Fruit fly (Drosophila melanogaster) whole organism, embryonic: ENCODE data around the gene CG43750.

Experiments
- Asciz ChIP-seq: fragments of 200-800 bp; sonication (Bioruptor generic); optimal IDR thresholded peaks from 2 replicates; lab custom pipeline; 2017; ENCODE audit warnings: missing biosample characterization, mild to moderate bottlenecking, missing genetic modification characterization, missing genetic modification reagents
- B-H1 ChIP-seq: fragments of 200-800 bp; sonication (Bioruptor generic); IDR thresholded peaks from 3 replicates; pipeline ENCODE4 v1.3.6; 2022; ENCODE audit warnings: missing biosample characterization, missing genetic modification characterization
- CG10147 ChIP-seq: fragments of 200-800 bp; sonication (Bioruptor generic); optimal IDR thresholded peaks from 2 replicates; lab custom pipeline; 2019; ENCODE audit warnings: missing biosample characterization, mild to moderate bottlenecking, missing genetic modification characterization, moderate library complexity
- CG10565 ChIP-seq: fragments of 200-800 bp; sonication (Bioruptor generic); optimal IDR thresholded peaks from 3 replicates; lab custom pipeline; 2016; ENCODE audit warnings: missing biosample characterization, mild to moderate bottlenecking, missing genetic modification characterization
- CG11093 ChIP-seq: fragments of 200-800 bp; sonication (Bioruptor generic); IDR thresholded peaks from 3 replicates; pipeline ENCODE4 v1.3.6; 2022; ENCODE audit warnings: missing biosample characterization, missing genetic modification characterization
- CG13424 ChIP-seq: fragments of 200-800 bp; sonication (Bioruptor generic); optimal IDR thresholded peaks from 2 replicates; lab custom pipeline; 2019; ENCODE audit warnings: missing biosample characterization, mild to moderate bottlenecking, missing genetic modification characterization, moderate library complexity
- CG14710 ChIP-seq: fragments of 200-800 bp; sonication (Bioruptor generic); optimal IDR thresholded peaks from 3 replicates; lab custom pipeline; 2019; ENCODE audit warnings: missing biosample characterization, mild to moderate bottlenecking, missing genetic modification characterization, moderate library complexity
- CG15601 ChIP-seq: fragments of 200-800 bp; sonication (Bioruptor generic); optimal IDR thresholded peaks from 3 replicates; lab custom pipeline; 2019; ENCODE audit warnings: missing biosample characterization, mild to moderate bottlenecking, missing genetic modification characterization, moderate library complexity
- CG16779 ChIP-seq: fragments of 200-800 bp; sonication (Bioruptor generic); IDR thresholded peaks from 2 replicates; pipeline ENCODE4 v1.3.6; 2022; ENCODE audit warnings: missing biosample characterization, missing genetic modification characterization
- CG17385 ChIP-seq: fragments of 200-800 bp; sonication (Bioruptor generic); optimal IDR thresholded peaks from 3 replicates; lab custom pipeline; 2018; ENCODE audit warnings: missing biosample characterization, mild to moderate bottlenecking, missing genetic modification characterization
- CG2889 ChIP-seq: fragments of 200-800 bp; sonication (Bioruptor generic); IDR thresholded peaks from 3 replicates; pipeline ENCODE4 v1.3.6; 2022; ENCODE audit warnings: missing biosample characterization, missing genetic modification characterization
- CG32772 ChIP-seq: fragments of 200-800 bp; sonication (Bioruptor generic); IDR thresholded peaks from 2 replicates; pipeline ENCODE4 v1.3.6; 2022; ENCODE audit warnings: missing biosample characterization, missing genetic modification characterization
- CG33557 ChIP-seq: fragments of 200-800 bp; sonication (Bioruptor generic); optimal IDR thresholded peaks from 2 replicates; lab custom pipeline; 2019; ENCODE audit warnings: missing biosample characterization, mild to moderate bottlenecking, missing genetic modification characterization, moderate library complexity
- CG4328 ChIP-seq: fragments of 200-800 bp; sonication (Bioruptor generic); optimal IDR thresholded peaks from 3 replicates; lab custom pipeline; 2017; ENCODE audit warnings: missing biosample characterization, missing genetic modification reagents, missing genetic modification characterization
- CG4730 ChIP-seq: fragments of 200-800 bp; sonication (Bioruptor generic); IDR thresholded peaks from 2 replicates; pipeline ENCODE4 v1.3.6; 2022; ENCODE audit warnings: missing biosample characterization, missing genetic modification characterization
- CG4820 ChIP-seq: fragments of 200-800 bp; sonication (Bioruptor generic); optimal IDR thresholded peaks from 3 replicates; lab custom pipeline; 2016; ENCODE audit warnings: missing biosample characterization, missing genetic modification characterization
- CG7963 ChIP-seq: fragments of 200-800 bp; sonication (Bioruptor generic); IDR thresholded peaks from 3 replicates; pipeline ENCODE4 v1.3.6; 2022; ENCODE audit warnings: missing biosample characterization, missing genetic modification characterization; ENCODE audit not compliant: partially characterized antibody
- CG8765 ChIP-seq: fragments of 200-800 bp; sonication (Bioruptor generic); IDR thresholded peaks from 2 replicates; pipeline ENCODE4 v1.3.6; 2022; ENCODE audit warnings: missing biosample characterization, missing genetic modification characterization
- Dad ChIP-seq: fragments of 200-800 bp; sonication (Bioruptor generic); optimal IDR thresholded peaks from 3 replicates; lab custom pipeline; 2016; ENCODE audit warnings: missing biosample characterization, missing genetic modification characterization
- Dek ChIP-seq: fragments of 200-800 bp; sonication (Bioruptor generic); optimal IDR thresholded peaks from 3 replicates; lab custom pipeline; 2019; ENCODE audit warnings: missing biosample characterization, mild to moderate bottlenecking, missing genetic modification characterization, moderate library complexity
- Dip3 ChIP-seq: fragments of 200-800 bp; sonication (Bioruptor generic); optimal IDR thresholded peaks from 3 replicates; lab custom pipeline; 2016; ENCODE audit warnings: missing biosample characterization, missing genetic modification characterization
- Dp ChIP-seq: fragments of 200-800 bp; sonication (Bioruptor generic); optimal IDR thresholded peaks from 2 replicates; lab custom pipeline; 2018; ENCODE audit warnings: missing biosample characterization, mild to moderate bottlenecking, missing genetic modification characterization, moderate library complexity
- Lpt ChIP-seq: fragments of >200 bp; optimal IDR thresholded peaks from 2 replicates; lab custom pipeline; 2018; ENCODE audit warnings: missing biosample characterization, missing genetic modification characterization
- Myb ChIP-seq: fragments of 200-800 bp; sonication (Bioruptor generic); optimal IDR thresholded peaks from 2 replicates; lab custom pipeline; 2016; ENCODE audit warnings: missing biosample characterization, missing genetic modification characterization
- NC2α ChIP-seq: fragments of 200-800 bp; sonication (Bioruptor generic); optimal IDR thresholded peaks from 2 replicates; lab custom pipeline; 2016; ENCODE audit warnings: missing biosample characterization, missing genetic modification characterization
- NC2β ChIP-seq: fragments of 200-800 bp; sonication (Bioruptor generic); optimal IDR thresholded peaks from 2 replicates; lab custom pipeline; 2016; ENCODE audit warnings: missing biosample characterization, missing genetic modification characterization
- NK7.1 ChIP-seq: fragments of 200-800 bp; sonication (Bioruptor generic); optimal IDR thresholded peaks from 3 replicates; lab custom pipeline; 2016; ENCODE audit warnings: missing biosample characterization, missing genetic modification characterization
- Neu2 ChIP-seq: fragments of 200-800 bp; sonication (Bioruptor generic); optimal IDR thresholded peaks from 3 replicates; lab custom pipeline; 2016; ENCODE audit warnings: missing biosample characterization, missing genetic modification characterization, borderline replicate concordance
- Pdp1 ChIP-seq, 2 experiments: fragments of 200-800 bp; sonication (Bioruptor generic); optimal IDR thresholded peaks; 3 replicates each; lab custom pipeline; 2016; ENCODE audit warnings: missing biosample characterization in 2 of 2, missing genetic modification characterization in 2 of 2, mild to moderate bottlenecking in 1 of 2, moderate library complexity in 1 of 2
- ac ChIP-seq: fragments of 200-800 bp; sonication (Bioruptor generic); optimal IDR thresholded peaks from 3 replicates; lab custom pipeline; 2017; ENCODE audit warnings: missing biosample characterization, mild to moderate bottlenecking, missing genetic modification characterization
- ara ChIP-seq: fragments of 200-800 bp; sonication (Bioruptor generic); IDR thresholded peaks from 2 replicates; pipeline ENCODE4 v1.3.6; 2022; ENCODE audit warnings: missing biosample characterization, missing genetic modification characterization
- ato ChIP-seq: fragments of 200-800 bp; sonication (Bioruptor generic); IDR thresholded peaks from 2 replicates; pipeline ENCODE4 v1.3.6; 2022; ENCODE audit warnings: missing biosample characterization, missing genetic modification characterization; ENCODE audit not compliant: partially characterized antibody
- cg ChIP-seq: fragments of 200-800 bp; sonication (Bioruptor generic); optimal IDR thresholded peaks from 3 replicates; lab custom pipeline; 2019; ENCODE audit warnings: missing biosample characterization, mild to moderate bottlenecking, missing genetic modification characterization, moderate library complexity
- chinmo ChIP-seq: fragments of 200-800 bp; sonication (Bioruptor generic); IDR thresholded peaks from 4 replicates; pipeline ENCODE4 v1.3.6; 2022; ENCODE audit warnings: missing biosample characterization, missing genetic modification characterization; ENCODE audit not compliant: partially characterized antibody
- chm ChIP-seq: fragments of 200-800 bp; sonication (Bioruptor generic); IDR thresholded peaks from 2 replicates; pipeline ENCODE4 v1.3.6; 2022; ENCODE audit warnings: missing biosample characterization, missing genetic modification characterization
- chn ChIP-seq: fragments of 200-800 bp; sonication (Bioruptor generic); optimal IDR thresholded peaks from 2 replicates; lab custom pipeline; 2016; ENCODE audit warnings: missing biosample characterization, missing genetic modification characterization
- ci ChIP-seq: fragments of 200-800 bp; sonication (Bioruptor generic); IDR thresholded peaks from 3 replicates; pipeline ENCODE4 v1.3.6; 2022; ENCODE audit warnings: missing biosample characterization, missing genetic modification characterization
- gcm2 ChIP-seq: fragments of 200-800 bp; sonication (Bioruptor generic); optimal IDR thresholded peaks from 2 replicates; lab custom pipeline; 2016; ENCODE audit warnings: missing biosample characterization, missing genetic modification characterization
- gem ChIP-seq: fragments of 200-800 bp; sonication (Bioruptor generic); optimal IDR thresholded peaks from 2 replicates; lab custom pipeline; 2019; ENCODE audit warnings: missing biosample characterization, mild to moderate bottlenecking, missing genetic modification characterization, moderate library complexity
- gfzf ChIP-seq: fragments of 200-800 bp; sonication (Bioruptor generic); optimal IDR thresholded peaks from 2 replicates; lab custom pipeline; 2016; ENCODE audit warnings: missing biosample characterization, mild to moderate bottlenecking, missing genetic modification characterization, moderate library complexity
- h ChIP-seq: fragments of >200 bp; optimal IDR thresholded peaks from 2 replicates; lab custom pipeline; 2017
- hkb ChIP-seq, 2 experiments: fragments of 200-800 bp in 1 of 2; fragments of >200 bp in 1 of 2; sonication (Bioruptor generic) in 1 of 2; IDR thresholded peaks in 1 of 2; optimal IDR thresholded peaks in 1 of 2; 2 replicates each; pipeline versions ENCODE4 v1.3.6 to Lab custom; 2017 to 2022; ENCODE audit warnings: missing biosample characterization in 1 of 2, missing genetic modification characterization in 1 of 2
- jing ChIP-seq: fragments of 200-800 bp; sonication (Bioruptor generic); optimal IDR thresholded peaks from 2 replicates; lab custom pipeline; 2018; ENCODE audit warnings: missing biosample characterization, mild to moderate bottlenecking, missing genetic modification characterization
- lola ChIP-seq, 3 experiments: fragments of >200 bp in 2 of 3; fragments of 200-800 bp in 1 of 3; sonication (Bioruptor generic) in 1 of 3; optimal IDR thresholded peaks; 2 replicates each; lab custom pipeline; 2017 to 2019; ENCODE audit warnings: missing biosample characterization in 3 of 3, missing genetic modification characterization in 3 of 3, mild to moderate bottlenecking in 1 of 3, moderate library complexity in 1 of 3
- prd ChIP-seq, 3 experiments: fragments of >200 bp in 2 of 3; fragments of 200-800 bp in 1 of 3; sonication (Bioruptor generic) in 1 of 3; optimal IDR thresholded peaks in 2 of 3; IDR thresholded peaks in 1 of 3; 2 replicates in 2 of 3; 3 replicates in 1 of 3; pipeline versions ENCODE4 v1.3.6 to Lab custom; 2017 to 2022; ENCODE audit warnings: missing biosample characterization in 1 of 3, missing genetic modification characterization in 1 of 3
- pzg ChIP-seq: fragments of 200-800 bp; sonication (Bioruptor generic); optimal IDR thresholded peaks from 3 replicates; lab custom pipeline; 2018; ENCODE audit warnings: missing biosample characterization, mild to moderate bottlenecking, missing genetic modification characterization, moderate library complexity
- sens ChIP-seq: fragments of 200-800 bp; sonication (Bioruptor generic); peaks from one replicate; lab custom pipeline; 2016; ENCODE audit warnings: missing biosample characterization, missing genetic modification characterization
- sisA ChIP-seq: fragments of 200-800 bp; sonication (Bioruptor generic); IDR thresholded peaks from 2 replicates; pipeline ENCODE4 v1.3.6; 2022; ENCODE audit warnings: missing biosample characterization, missing genetic modification characterization
- z ChIP-seq: fragments of 200-800 bp; sonication (Bioruptor generic); IDR thresholded peaks from 3 replicates; pipeline ENCODE4 v1.3.6; 2022; ENCODE audit warnings: missing biosample characterization, missing genetic modification characterization

Gene CG43750

dm6 chr2L:2433494-2434054 lies 43.1 kb upstream of the CG43750 start (continued):
- TF ChIP-seq Dip3 (peak; percentile 40), Dad (GFP tag; lab: Kevin White, UChicago) (peak; percentile 76), ci (peak; percentile 96), Dp (GFP tag; lab: Kevin White, UChicago) (no peak), ac (GFP tag; lab: Kevin White, UChicago) (no peak), CG10565 (GFP tag; lab: Kevin White, UChicago) (no peak), CG14710 (tag; lab: Kevin White, UChicago) (peak; percentile 41), jing (GFP tag; lab: Kevin White, UChicago) (peak; percentile 85), B-H1 (peak; percentile 76), Dek (tag; lab: Kevin White, UChicago) (peak; percentile 68), NC2β (peak; percentile 75), CG11093 (GFP tag; lab: Robert Waterston, UW) (peak; percentile 67; the same call in 2 of the 3 replicates), CG2889 (GFP tag; lab: Robert Waterston, UW) (peak; percentile 54; the same call in 1 of the 3 replicates), h (lab: Kevin White, UChicago) (no peak), prd (optimal IDR thresholded peaks at IDR 0.05; lab: Kevin White, UChicago) (no peak), prd (GFP tag; IDR thresholded peaks at IDR 0.05; lab: Robert Waterston, UW) (peak; percentile 89), z (no peak), Neu2 (no peak), gfzf (no peak), CG13424 (tag; lab: Kevin White, UChicago) (peak; percentile 92), chinmo (GFP tag; lab: Robert Waterston, UW) (peak; percentile 62; the same call in 1 of the 4 replicates), CG32772 (GFP tag; lab: Robert Waterston, UW) (peak; percentile 85), CG17385 (GFP tag; lab: Kevin White, UChicago) (peak; percentile 82), Myb (GFP tag; lab: Kevin White, UChicago) (peak; percentile 39), chm (GFP tag; lab: Robert Waterston, UW) (peak; percentile 77; the same call in 1 of the 2 replicates), CG33557 (GFP tag; lab: Kevin White, UChicago) (no peak), gcm2 (GFP tag; lab: Kevin White, UChicago) (peak; percentile 9), NK7.1 (GFP tag; lab: Kevin White, UChicago) (peak; percentile 79), chn (GFP tag; lab: Kevin White, UChicago) (peak; percentile 75), pzg (no peak), Asciz (GFP tag; lab: Kevin White, UChicago) (peak; percentile 78), lola (GFP tag; optimal IDR thresholded peaks at IDR 0.05; lab: Kevin White, UChicago) (peak in 1 of 3 experiments; percentile 60), CG7963 (GFP tag; lab: Robert Waterston, UW) (no peak), CG4820 (GFP tag; lab: Kevin White, UChicago) (peak; percentile 84), Pdp1 (GFP tag; optimal IDR thresholded peaks at IDR 0.05; lab: Kevin White, UChicago) (peak; percentile 78 to 80), CG15601 (tag; lab: Kevin White, UChicago) (peak; percentile 84), CG16779 (GFP tag; lab: Robert Waterston, UW) (no peak), cg (GFP tag; lab: Kevin White, UChicago) (no peak), CG8765 (GFP tag; lab: Robert Waterston, UW) (no peak), CG4730 (peak; percentile 62; the same call in 1 of the 2 replicates), NC2α (peak; percentile 53), Lpt (no peak), sens (GFP tag; lab: Kevin White, UChicago) (peak; percentile 98), ara (GFP tag; lab: Robert Waterston, UW) (peak; percentile 78; the same call in 1 of the 2 replicates), sisA (GFP tag; lab: Robert Waterston, UW) (peak; percentile 92), CG4328 (GFP tag; lab: Kevin White, UChicago) (no peak), gem (tag; lab: Kevin White, UChicago) (peak; percentile 91), ato (no peak), CG10147 (GFP tag; lab: Kevin White, UChicago) (peak; percentile 60), hkb (optimal IDR thresholded peaks at IDR 0.05; lab: Kevin White, UChicago) (no peak), hkb (GFP tag; IDR thresholded peaks at IDR 0.05; lab: Robert Waterston, UW) (peak; percentile 91)
